Fruit fly (Drosophila melanogaster): ENCODE measurements around the gene HLH4C.

The HLH4C gene

DNA sequence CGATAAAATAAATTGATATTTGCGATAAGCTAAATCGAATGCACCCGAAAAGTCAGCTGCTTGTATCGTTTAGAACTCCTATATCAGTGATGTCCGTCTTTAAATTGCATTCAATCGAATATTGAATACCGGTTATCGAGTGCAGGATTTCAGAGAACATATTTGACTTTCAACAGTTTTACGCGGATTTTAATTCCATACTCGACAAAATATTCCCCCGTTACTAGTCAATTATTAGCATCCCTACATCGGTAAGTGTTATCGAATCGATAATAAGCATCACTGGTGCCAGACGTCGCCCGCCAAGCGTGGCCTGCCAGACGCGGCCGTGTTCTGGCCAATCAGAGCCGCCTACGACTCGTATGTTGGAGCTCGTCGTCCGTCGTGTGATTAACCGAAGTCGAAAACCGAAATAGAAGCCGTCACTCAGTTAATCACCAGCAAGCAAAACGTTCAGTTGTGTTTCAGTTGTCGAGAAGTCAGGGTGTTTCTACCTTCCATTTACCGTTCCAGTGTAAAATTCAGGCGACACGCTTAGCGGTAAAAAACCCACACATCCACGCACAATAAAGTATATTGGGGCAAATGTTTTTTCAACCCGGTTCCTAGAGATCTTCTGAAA is 40.7 kb upstream of the HLH4C start, which contains the start of gene ctp (continued):
- TF ChIP-seq Hey (tag; optimal IDR thresholded peaks at IDR 0.05) = no peak
- TF ChIP-seq CG12769 (tag; optimal IDR thresholded peaks at IDR 0.05) = peak; percentile 79
- TF ChIP-seq Nf-YA (GFP tag; IDR thresholded peaks at IDR 0.05) = peak; percentile 88
- TF ChIP-seq hb (GFP tag; IDR thresholded peaks at IDR 0.05; ENCODE audit: partially characterized antibody) = peak; percentile 69; the same call in 1 of the 3 replicates
- no peak for TF ChIP-seq D (optimal IDR thresholded peaks at IDR 0.05)
- no peak for TF ChIP-seq D (GFP tag; optimal IDR thresholded peaks at IDR 0.05)
- TF ChIP-seq Myb (GFP tag; optimal IDR thresholded peaks at IDR 0.05) = peak; percentile 49
- TF ChIP-seq Opbp (GFP tag; IDR thresholded peaks at IDR 0.05; ENCODE audit: partially characterized antibody) = peak; percentile 58
- no peak for TF ChIP-seq lola (GFP tag; optimal IDR thresholded peaks at IDR 0.05)
- TF ChIP-seq Hmr (GFP tag; optimal IDR thresholded peaks at IDR 0.05) = peak; percentile 57
- peak; percentile 29 for TF ChIP-seq CG7839 (tag; optimal IDR thresholded peaks at IDR 0.05)
- TF ChIP-seq btn (GFP tag; optimal IDR thresholded peaks at IDR 0.05) = no peak
- TF ChIP-seq fu2 (GFP tag; optimal IDR thresholded peaks at IDR 0.05) = peak; percentile 3
- TF ChIP-seq onecut (GFP tag; IDR thresholded peaks at IDR 0.05) = peak; percentile 63
- TF ChIP-seq ase (GFP tag; IDR thresholded peaks at IDR 0.05) = no peak
- TF ChIP-seq CG32767 (GFP tag; IDR thresholded peaks at IDR 0.05) = no peak
- TF ChIP-seq CG2199 (GFP tag; IDR thresholded peaks at IDR 0.05) = no peak
- no peak for TF ChIP-seq CG10274 (GFP tag; optimal IDR thresholded peaks at IDR 0.05)
- TF ChIP-seq slp2 (GFP tag; optimal IDR thresholded peaks at IDR 0.05) = peak; percentile 5
- peak; percentile 30 for TF ChIP-seq Oli (tag; optimal IDR thresholded peaks at IDR 0.05)
- no peak for TF ChIP-seq Usf (GFP tag; optimal IDR thresholded peaks at IDR 0.05)
- no peak for TF ChIP-seq Optix (GFP tag; IDR thresholded peaks at IDR 0.05)
- no peak for TF ChIP-seq crc (GFP tag; optimal IDR thresholded peaks at IDR 0.05)
- TF ChIP-seq D19A (tag; optimal IDR thresholded peaks at IDR 0.05) = peak; percentile 3
- TF ChIP-seq gcm (GFP tag; optimal IDR thresholded peaks at IDR 0.05) = peak; percentile 31
- TF ChIP-seq tna (GFP tag; IDR thresholded peaks at IDR 0.05; ENCODE audit: partially characterized antibody) = no peak; the same call in none of the 2 replicates
- peak; percentile 58 for TF ChIP-seq HHEX (GFP tag; optimal IDR thresholded peaks at IDR 0.05)
- TF ChIP-seq knrl (GFP tag; IDR thresholded peaks at IDR 0.05; ENCODE audit: partially characterized antibody) = peak; percentile 38
- no peak for TF ChIP-seq croc (GFP tag; conservative IDR thresholded peaks at IDR 0.05)
- no peak for TF ChIP-seq peb (GFP tag; IDR thresholded peaks at IDR 0.05)
- no peak for TF ChIP-seq Camta (GFP tag; optimal IDR thresholded peaks at IDR 0.05)
- peak; percentile 65 for TF ChIP-seq lilli (GFP tag; optimal IDR thresholded peaks at IDR 0.05)
- TF ChIP-seq tup (GFP tag; optimal IDR thresholded peaks at IDR 0.05) = no peak
- peak; percentile 43 for TF ChIP-seq Side (GFP tag; optimal IDR thresholded peaks at IDR 0.05)
- TF ChIP-seq mam (GFP tag; optimal IDR thresholded peaks at IDR 0.05) = peak; percentile 53
- TF ChIP-seq Hr39 (optimal IDR thresholded peaks at IDR 0.05) = no peak
- peak; percentile 21 for TF ChIP-seq Sox102F (GFP tag; optimal IDR thresholded peaks at IDR 0.05)
- no peak for TF ChIP-seq ato (GFP tag; IDR thresholded peaks at IDR 0.05; ENCODE audit: partially characterized antibody)
- no peak for TF ChIP-seq sim (GFP tag; IDR thresholded peaks at IDR 0.05)
- no peak for TF ChIP-seq CG4854 (GFP tag; optimal IDR thresholded peaks at IDR 0.05)
- peak; percentile 27; the same call in 1 of the 3 replicates for TF ChIP-seq CG17361 (GFP tag; IDR thresholded peaks at IDR 0.05)
- TF ChIP-seq Atf3 (GFP tag; optimal IDR thresholded peaks at IDR 0.05) = peak; percentile 0
- no peak for TF ChIP-seq CG17612 (GFP tag; IDR thresholded peaks at IDR 0.05)
- TF ChIP-seq Tbp (GFP tag; optimal IDR thresholded peaks at IDR 0.05) = no peak
- TF ChIP-seq CG3838 (GFP tag; optimal IDR thresholded peaks at IDR 0.05) = no peak
- peak; percentile 69; the same call in 2 of the 3 replicates for TF ChIP-seq ci (GFP tag; IDR thresholded peaks at IDR 0.05)
- no peak for TF ChIP-seq pita (GFP tag; optimal IDR thresholded peaks at IDR 0.05)
- 0 out of 3 replicates have a peak, but pooled peaks have one; percentile 26 for TF ChIP-seq CG11695 (GFP tag; IDR thresholded peaks at IDR 0.05)
- peak; percentile 56 for TF ChIP-seq CG17829 (tag; optimal IDR thresholded peaks at IDR 0.05)
- TF ChIP-seq CrebB (tag; optimal IDR thresholded peaks at IDR 0.05) = peak; percentile 71
- no peak for TF ChIP-seq CHES-1-like (GFP tag; optimal IDR thresholded peaks at IDR 0.05)

Data from whole organism, embryonic.